Worm (Caenorhabditis elegans): Measurements from ENCODE around the gene T07A9.15.

Gene T07A9.15

DNA sequence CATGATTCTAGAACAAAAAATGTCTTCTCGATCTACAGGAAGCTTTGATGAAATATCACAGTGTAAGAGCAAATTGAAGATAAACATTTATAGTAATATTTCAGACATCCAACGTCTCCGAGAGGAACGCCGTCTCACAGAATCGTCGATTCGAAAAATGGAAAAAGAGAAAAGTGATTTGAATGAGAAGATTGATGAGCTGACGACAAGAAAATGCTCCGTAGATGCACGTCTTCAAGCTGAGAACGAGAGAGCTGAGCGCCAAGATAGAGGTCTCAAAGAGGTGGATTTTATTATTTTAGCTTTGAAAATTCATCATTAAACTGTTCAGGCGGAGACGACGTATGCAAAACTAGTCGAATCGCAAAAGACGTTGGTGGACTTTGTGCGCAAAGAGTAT, 5.3 kb downstream of the T07A9.15 start, which contains the start of gene ssna-1:
Gene ssna-1, plus strand, starts transcription at position 12 of the 400 bp plus-strand sequence.
- no peak for TF ChIP-seq nhr-84 (tag; optimal IDR thresholded peaks at IDR 0.05)
- peak in 1 of 2 experiments; percentile 26 for TF ChIP-seq lsy-2 (tag; optimal IDR thresholded peaks at IDR 0.05)
- no peak for TF ChIP-seq efl-1 (optimal IDR thresholded peaks at IDR 0.05)
- TF ChIP-seq efl-1 (GFP tag; optimal IDR thresholded peaks at IDR 0.05 in 1 of 2), result peak in 1 of 2 experiments; percentile 30
- TF ChIP-seq sptf-1 (tag; optimal IDR thresholded peaks at IDR 0.05), result no peak

DNA sequence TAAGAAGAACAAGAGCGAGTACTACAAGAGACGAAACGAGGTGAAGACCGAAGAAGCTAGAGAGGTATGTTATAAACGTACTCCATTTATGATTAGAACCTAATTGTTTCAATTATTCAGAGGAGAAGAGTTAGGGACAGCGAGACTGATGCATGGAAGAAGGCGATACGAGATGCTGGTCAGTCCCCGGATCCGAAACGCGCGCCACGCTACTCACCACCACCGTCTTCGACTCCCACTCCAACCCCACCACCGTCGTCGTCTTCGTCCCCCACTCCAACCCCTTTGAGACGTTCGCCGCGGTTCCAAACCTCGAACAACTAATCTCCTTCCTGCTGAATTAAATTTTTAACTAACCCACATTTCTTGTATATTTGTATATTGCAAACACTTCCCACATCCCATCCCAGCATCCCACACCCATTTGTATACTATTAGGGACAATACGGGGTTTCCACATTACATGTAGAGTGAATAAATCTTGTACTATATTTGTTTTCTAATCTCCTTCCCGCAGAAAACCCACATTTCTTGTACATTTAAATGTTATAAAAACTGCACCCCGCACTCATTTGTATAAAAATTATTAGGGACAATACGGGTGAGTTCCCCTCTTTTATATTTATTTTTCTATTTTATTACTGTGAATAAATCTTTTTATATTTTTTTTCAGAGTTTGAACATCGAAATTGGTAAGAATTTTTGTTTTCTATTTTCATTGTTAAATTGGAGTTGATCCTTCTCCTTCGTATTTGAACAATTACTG, 5.9 kb downstream of the T07A9.15 start:
- no peak for TF ChIP-seq nhr-71 (tag; optimal IDR thresholded peaks at IDR 0.05)
- no peak for TF ChIP-seq efl-1 (optimal IDR thresholded peaks at IDR 0.05)
- TF ChIP-seq efl-1 (GFP tag; optimal IDR thresholded peaks at IDR 0.05 in 1 of 2), result peak in 1 of 2 experiments; percentile 10
- TF ChIP-seq lin-15B (tag; optimal IDR thresholded peaks at IDR 0.05), result no peak
- TF ChIP-seq ama-1 (optimal IDR thresholded peaks at IDR 0.05), result no peak
- TF ChIP-seq aha-1 (tag; optimal IDR thresholded peaks at IDR 0.05), result no peak
- TF ChIP-seq lin-13 (GFP tag; optimal IDR thresholded peaks at IDR 0.05), result no peak

DNA sequence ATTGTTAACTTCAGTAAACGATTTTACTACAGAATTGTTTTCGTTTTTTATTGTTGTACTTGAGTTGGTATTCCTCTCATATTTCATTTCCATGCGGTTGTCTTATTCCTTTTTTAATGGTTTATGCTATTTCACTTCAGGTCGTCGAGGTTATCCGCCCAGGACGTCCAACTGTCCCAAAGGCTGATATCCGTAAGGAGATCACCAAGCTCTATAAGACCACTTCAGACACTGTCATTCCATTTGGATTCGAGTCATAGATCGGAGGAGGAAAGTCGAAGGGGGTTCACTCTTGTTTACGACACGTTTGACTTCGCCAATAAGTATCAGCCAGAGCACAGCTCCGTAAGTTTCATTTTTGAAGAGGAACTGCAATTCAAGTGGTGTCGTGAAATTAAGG, 6.8 kb downstream of the T07A9.15 start, which contains the start of gene T07A9.14:
Gene T07A9.14, plus strand, starts transcription at position 124 of the 400 bp plus-strand sequence.
- TF ChIP-seq dsc-1 (tag; optimal IDR thresholded peaks at IDR 0.05) (no peak), nhr-85 (tag) (no peak), zip-4 (GFP tag; optimal IDR thresholded peaks at IDR 0.05) (no peak), snpc-4 (tag; optimal IDR thresholded peaks at IDR 0.05) (no peak), dpl-1 (GFP tag; optimal IDR thresholded peaks at IDR 0.05) (no peak), efl-3 (GFP tag; optimal IDR thresholded peaks at IDR 0.05) (no peak), sox-4 (tag; optimal IDR thresholded peaks at IDR 0.05) (no peak), nhr-84 (tag; optimal IDR thresholded peaks at IDR 0.05) (no peak), grh-1 (GFP tag; IDR thresholded peaks at IDR 0.05) (no peak), rnt-1 (tag; optimal IDR thresholded peaks at IDR 0.05) (no peak), mep-1 (tag; optimal IDR thresholded peaks at IDR 0.05) (no peak), pqm-1 (tag; optimal IDR thresholded peaks at IDR 0.05) (no peak), nhr-76 (tag; optimal IDR thresholded peaks at IDR 0.05) (no peak)

DNA sequence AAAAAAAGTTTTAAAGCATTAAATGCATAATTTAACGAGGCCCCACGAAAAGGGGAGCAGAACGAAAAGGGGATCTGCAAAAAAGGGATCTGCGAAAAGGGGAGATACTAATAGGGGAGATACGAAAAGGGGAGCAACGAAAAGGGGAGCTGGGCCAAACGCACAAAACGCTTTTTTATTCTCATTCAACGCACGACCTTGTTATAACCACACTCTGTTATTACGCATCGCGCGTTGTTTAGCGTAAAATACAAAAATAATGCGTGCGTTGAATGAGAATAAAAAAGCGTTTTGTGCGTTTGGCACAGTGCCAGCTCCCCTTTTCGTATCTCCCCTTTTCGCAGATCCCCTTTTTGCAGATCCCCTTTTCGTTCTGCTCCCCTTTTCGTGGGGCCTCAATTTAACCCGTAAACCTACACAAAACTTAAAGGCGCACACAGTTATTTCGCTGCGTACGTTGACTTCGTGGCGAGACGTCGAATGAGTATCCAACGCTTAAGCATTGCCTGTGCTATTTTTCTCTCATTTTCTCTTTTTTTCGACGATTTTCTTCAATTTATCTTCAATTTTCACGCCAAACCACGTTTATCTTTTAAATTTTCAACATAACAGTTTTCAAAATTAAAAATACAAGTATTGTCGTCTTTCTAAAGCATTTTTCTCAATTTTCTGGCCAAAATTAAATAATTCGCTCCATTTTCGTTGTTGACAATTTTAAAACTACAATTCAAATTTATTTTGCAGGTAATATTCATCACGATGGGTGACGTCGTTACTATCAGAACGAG, 8.0 kb downstream of the T07A9.15 start, which contains the start of gene rps-24:
Gene rps-24, plus strand, starts transcription at position 738 of the 788 bp plus-strand sequence.
- TF ChIP-seq mdl-1 (tag; optimal IDR thresholded peaks at IDR 0.05) (peak in 1 of 2 experiments; percentile 84), isw-1 (GFP tag; IDR thresholded peaks at IDR 0.05) (peak; percentile 99), lin-39 (tag; optimal IDR thresholded peaks at IDR 0.05) (peak; percentile 43), unc-130 (tag; optimal IDR thresholded peaks at IDR 0.05) (peak; percentile 85), sox-4 (tag; optimal IDR thresholded peaks at IDR 0.05) (peak; percentile 88), nhr-237 (tag; optimal IDR thresholded peaks at IDR 0.05) (peak; percentile 73), fkh-4 (tag; optimal IDR thresholded peaks at IDR 0.05; ENCODE audit: borderline replicate concordance) (peak; percentile 76), lin-35 (GFP tag; optimal IDR thresholded peaks at IDR 0.05) (peak; percentile 81 to 90), lin-13 (GFP tag; optimal IDR thresholded peaks at IDR 0.05) (peak; percentile 87), xbp-1 (tag; optimal IDR thresholded peaks at IDR 0.05) (peak; percentile 90), blmp-1 (tag; optimal IDR thresholded peaks at IDR 0.05) (peak; percentile 78), lir-3 (tag; optimal IDR thresholded peaks at IDR 0.05; ENCODE audit: poor library complexity) (peak; percentile 92), grh-1 (GFP tag; IDR thresholded peaks at IDR 0.05) (peak; percentile 85), nhr-19 (GFP tag; conservative IDR thresholded peaks at IDR 0.05) (peak; percentile 96), elt-2 (tag; optimal IDR thresholded peaks at IDR 0.05) (peak; percentile 39), nhr-47 (tag; optimal IDR thresholded peaks at IDR 0.05) (peak; percentile 97), mef-2 (tag; optimal IDR thresholded peaks at IDR 0.05) (peak; percentile 5), elt-3 (tag; optimal IDR thresholded peaks at IDR 0.05) (peak in 3 of 6 experiments; percentile 39 to 80 (median 73)), mab-9 (GFP tag; IDR thresholded peaks at IDR 0.05) (peak; percentile 89), efl-1 (optimal IDR thresholded peaks at IDR 0.05) (peak; percentile 86 to 93), efl-1 (GFP tag; optimal IDR thresholded peaks at IDR 0.05 in 1 of 2) (peak; percentile 74 to 98), pax-3 (tag; optimal IDR thresholded peaks at IDR 0.05) (peak; percentile 90), ceh-63 (GFP tag; optimal IDR thresholded peaks at IDR 0.05) (peak; percentile 1), ama-1 (optimal IDR thresholded peaks at IDR 0.05) (peak; percentile 41), unc-98 (GFP tag; IDR thresholded peaks at IDR 0.05) (peak; percentile 96), lsy-2 (tag; optimal IDR thresholded peaks at IDR 0.05) (peak; percentile 93 to 96), jun-1 (tag; optimal IDR thresholded peaks at IDR 0.05) (peak; percentile 86), snpc-4 (tag; optimal IDR thresholded peaks at IDR 0.05) (peak; percentile 66), irx-1 (tag; optimal IDR thresholded peaks at IDR 0.05) (peak; percentile 80), nhr-85 (tag) (peak; percentile 95)
